Worm (Caenorhabditis elegans): Measurements from ENCODE around the gene K06B9.6.

- TF ChIP-seq ceh-48 (tag; optimal IDR thresholded peaks at IDR 0.05), result no peak
- TF ChIP-seq nfya-1 (tag; optimal IDR thresholded peaks at IDR 0.05), result no peak
- TF ChIP-seq ama-1 (optimal IDR thresholded peaks at IDR 0.05), result no peak
- no peak for TF ChIP-seq ref-2 (tag; optimal IDR thresholded peaks at IDR 0.05)
- TF ChIP-seq rnt-1 (tag; optimal IDR thresholded peaks at IDR 0.05), result no peak
- no peak for TF ChIP-seq hlh-6 (tag; optimal IDR thresholded peaks at IDR 0.05)
- TF ChIP-seq ttx-3 (tag; optimal IDR thresholded peaks at IDR 0.05), result no peak
- TF ChIP-seq nhr-11 (tag; optimal IDR thresholded peaks at IDR 0.05), result no peak
These were observed 47.9 kb upstream of the K06B9.6 start, which contains the start of gene col-34 for ce11 chrIV:4244510-4244909.
